Worm (Caenorhabditis elegans) whole organism, young adult: ENCODE data around the gene gst-29.

Experiments used
- F10E7.11 ChIP-seq: sonication (generic microtip); optimal IDR thresholded peaks from 2 replicates; lab custom pipeline; 2017; ENCODE audit warnings: mild to moderate bottlenecking, missing genetic modification characterization, moderate library complexity, missing compliant biosample characterization
- K11D2.4 ChIP-seq: fragments of 200-800 bp; sonication (Bioruptor generic); IDR thresholded peaks from 2 replicates; pipeline ENCODE4 v1.3.6; 2022; ENCODE audit warnings: missing genetic modification reagents, missing genetic modification characterization, missing compliant biosample characterization
- ama-1 ChIP-seq, 3 experiments: fragments of 150-350 bp in 1 of 3; sonication (generic microtip) in 2 of 3; optimal IDR thresholded peaks; 2 replicates each; lab custom pipeline; 2014 to 2018; ENCODE audit warnings: missing biosample characterization in 2 of 3, missing genetic modification characterization in 2 of 3, missing genetic modification reagents in 2 of 3
- ccch-3 ChIP-seq: fragments of 200-800 bp; sonication (Bioruptor generic); optimal IDR thresholded peaks from 2 replicates; lab custom pipeline; 2018; ENCODE audit warnings: mild to moderate bottlenecking, missing genetic modification characterization, missing compliant biosample characterization
- ceh-58 ChIP-seq: fragments of 200-800 bp; sonication (Bioruptor generic); IDR thresholded peaks from 2 replicates; pipeline ENCODE4 v1.3.6; 2022; ENCODE audit warnings: missing genetic modification characterization, missing compliant biosample characterization
- lag-1 ChIP-seq: fragments of 200-800 bp; sonication (Bioruptor generic); IDR thresholded peaks from 2 replicates; pipeline ENCODE4 v1.3.6; 2022; ENCODE audit warnings: missing genetic modification reagents, missing genetic modification characterization, missing compliant biosample characterization
- mel-28 ChIP-seq: sonication (generic microtip); optimal IDR thresholded peaks from 2 replicates; lab custom pipeline; 2016; ENCODE audit warnings: borderline replicate concordance, mild to moderate bottlenecking, missing genetic modification characterization, missing compliant biosample characterization
- pha-4 ChIP-seq: fragments of 150-350 bp; sonication (generic microtip); optimal IDR thresholded peaks from 2 replicates; lab custom pipeline; 2014; ENCODE audit warnings: missing biosample characterization, missing genetic modification reagents, missing genetic modification characterization
- somi-1 ChIP-seq: fragments of 200-800 bp; sonication (Bioruptor generic); optimal IDR thresholded peaks from 2 replicates; lab custom pipeline; 2018; ENCODE audit warnings: mild to moderate bottlenecking, missing genetic modification characterization, missing compliant biosample characterization
- ztf-25 ChIP-seq: fragments of 200-800 bp; sonication (Bioruptor generic); IDR thresholded peaks from 2 replicates; pipeline ENCODE4 v1.3.6; 2022; ENCODE audit warnings: missing genetic modification reagents, missing genetic modification characterization, missing compliant biosample characterization

DNA sequence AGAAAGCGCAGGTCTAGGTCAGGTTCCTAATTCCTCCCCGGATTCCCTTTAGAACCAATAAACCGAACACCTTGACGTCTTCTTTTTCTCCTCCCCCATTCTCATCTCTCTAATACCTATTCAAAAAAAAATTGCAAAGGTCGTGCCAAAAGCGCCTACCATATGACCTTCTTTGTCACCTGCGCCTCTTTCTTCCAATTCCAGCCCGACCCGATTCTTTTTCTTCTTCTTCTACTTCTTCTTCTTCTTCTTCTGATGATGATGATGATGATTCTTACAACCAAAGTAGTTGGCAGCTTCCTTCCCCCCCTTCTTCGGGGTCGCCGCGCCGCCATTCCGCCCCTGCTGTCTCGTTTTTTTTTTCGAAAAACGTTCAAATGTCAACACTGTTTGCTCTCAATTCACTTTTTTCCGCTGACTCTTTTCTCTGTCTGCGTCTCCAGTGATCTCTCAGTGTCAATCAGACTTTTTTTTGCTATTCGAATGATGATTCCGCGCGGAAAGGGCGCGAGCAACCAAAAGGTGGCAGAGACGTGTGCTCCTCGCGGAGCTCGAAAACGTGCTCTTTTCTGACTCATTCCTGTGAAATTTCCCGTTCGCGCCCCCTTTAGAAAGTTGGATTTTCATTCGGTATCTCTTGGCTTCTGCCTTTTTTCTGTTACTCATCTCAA, 33.9 kb upstream of the gst-29 start:
- no peak for TF ChIP-seq pha-4 (tag; lab: Kevin White, UChicago)
- no peak for TF ChIP-seq ama-1 (optimal IDR thresholded peaks at IDR 0.05; lab: Kevin White, UChicago)
- TF ChIP-seq ama-1 (GFP tag; optimal IDR thresholded peaks at IDR 0.05; lab: Kevin White, UChicago), result no peak
- no peak for TF ChIP-seq somi-1 (GFP tag; lab: Kevin White, UChicago)
- no peak for TF ChIP-seq mel-28 (tag; lab: Kevin White, UChicago)
- TF ChIP-seq ztf-25 (GFP tag; lab: Robert Waterston, UW), result no peak
- no peak for TF ChIP-seq K11D2.4 (GFP tag; lab: Robert Waterston, UW)
- TF ChIP-seq ceh-58 (GFP tag; lab: Robert Waterston, UW), result no peak
- no peak for TF ChIP-seq F10E7.11 (tag; lab: Kevin White, UChicago)
- no peak for TF ChIP-seq lag-1 (GFP tag; lab: Robert Waterston, UW)
- TF ChIP-seq ccch-3, result no peak
